Fruit fly (Drosophila melanogaster) whole organism, embryonic: ENCODE results near the gene CG7120.

Experiments used
- Atf6 ChIP-seq: fragments of 200-800 bp; sonication (Bioruptor generic); IDR thresholded peaks from 2 replicates; pipeline ENCODE4 v1.3.6; 2022; ENCODE audit warnings: missing biosample characterization, missing genetic modification characterization
- BEAF-32 ChIP-seq: fragments of 200-800 bp; sonication (Bioruptor generic); optimal IDR thresholded peaks from 3 replicates; lab custom pipeline; 2017; ENCODE audit warnings: missing biosample characterization, missing genetic modification characterization, mild to moderate bottlenecking, moderate library complexity, missing genetic modification reagents
- CG10267 ChIP-seq: fragments of 200-800 bp; sonication (Bioruptor generic); optimal IDR thresholded peaks from 2 replicates; lab custom pipeline; 2018; ENCODE audit warnings: missing biosample characterization, mild to moderate bottlenecking, missing genetic modification characterization, moderate library complexity
- CG10321 ChIP-seq: fragments of 200-800 bp; sonication (Bioruptor generic); IDR thresholded peaks from 2 replicates; pipeline ENCODE4 v1.3.6; 2022; ENCODE audit warnings: missing biosample characterization, missing genetic modification characterization
- CG11398 ChIP-seq: fragments of 200-800 bp; sonication (Bioruptor generic); optimal IDR thresholded peaks from 2 replicates; lab custom pipeline; 2016; ENCODE audit warnings: missing biosample characterization, missing genetic modification characterization
- CG12104 ChIP-seq: fragments of 200-800 bp; sonication (Bioruptor generic); optimal IDR thresholded peaks from 3 replicates; lab custom pipeline; 2016; ENCODE audit warnings: missing biosample characterization, missing genetic modification characterization
- CG13296 ChIP-seq: fragments of 200-800 bp; sonication (Bioruptor generic); optimal IDR thresholded peaks from 3 replicates; lab custom pipeline; 2018; ENCODE audit warnings: missing biosample characterization, mild to moderate bottlenecking, missing genetic modification characterization
- CG14710 ChIP-seq: fragments of 200-800 bp; sonication (Bioruptor generic); optimal IDR thresholded peaks from 3 replicates; lab custom pipeline; 2019; ENCODE audit warnings: missing biosample characterization, mild to moderate bottlenecking, missing genetic modification characterization, moderate library complexity
- CG15601 ChIP-seq: fragments of 200-800 bp; sonication (Bioruptor generic); optimal IDR thresholded peaks from 3 replicates; lab custom pipeline; 2019; ENCODE audit warnings: missing biosample characterization, mild to moderate bottlenecking, missing genetic modification characterization, moderate library complexity
- CG16863 ChIP-seq: fragments of 200-800 bp; sonication (Bioruptor generic); optimal IDR thresholded peaks from 3 replicates; lab custom pipeline; 2016; ENCODE audit warnings: missing biosample characterization, missing genetic modification characterization
- CG17186 ChIP-seq: fragments of 200-800 bp; sonication (Bioruptor generic); optimal IDR thresholded peaks from 3 replicates; lab custom pipeline; 2017; ENCODE audit warnings: missing biosample characterization, missing genetic modification reagents, missing genetic modification characterization
- CG17385 ChIP-seq: fragments of 200-800 bp; sonication (Bioruptor generic); optimal IDR thresholded peaks from 3 replicates; lab custom pipeline; 2018; ENCODE audit warnings: missing biosample characterization, mild to moderate bottlenecking, missing genetic modification characterization
- CG17568 ChIP-seq: fragments of 200-800 bp; sonication (Bioruptor generic); optimal IDR thresholded peaks from 2 replicates; lab custom pipeline; 2018; ENCODE audit warnings: missing biosample characterization, mild to moderate bottlenecking, missing genetic modification characterization, moderate library complexity
- CG17612 ChIP-seq: fragments of 200-800 bp; sonication (Bioruptor generic); IDR thresholded peaks from 2 replicates; pipeline ENCODE4 v1.3.6; 2022; ENCODE audit warnings: missing biosample characterization, missing genetic modification characterization
- CG17829 ChIP-seq: fragments of 200-800 bp; optimal IDR thresholded peaks from 2 replicates; lab custom pipeline; 2019; ENCODE audit warnings: missing biosample characterization, mild to moderate bottlenecking, missing genetic modification characterization, moderate library complexity
- CG18262 ChIP-seq: fragments of 200-800 bp; optimal IDR thresholded peaks from 3 replicates; lab custom pipeline; 2019; ENCODE audit warnings: missing biosample characterization, mild to moderate bottlenecking, missing genetic modification characterization, moderate library complexity
- CG1832 ChIP-seq: fragments of 200-800 bp; sonication (Bioruptor generic); optimal IDR thresholded peaks from 2 replicates; lab custom pipeline; 2017; ENCODE audit warnings: missing biosample characterization, mild to moderate bottlenecking, missing genetic modification characterization, inconsistent platforms
- CG2202 ChIP-seq: fragments of 200-800 bp; sonication (Bioruptor generic); optimal IDR thresholded peaks from 2 replicates; lab custom pipeline; 2018; ENCODE audit warnings: missing biosample characterization, mild to moderate bottlenecking, missing genetic modification characterization
- CG2712 ChIP-seq: fragments of 200-800 bp; optimal IDR thresholded peaks from 3 replicates; lab custom pipeline; 2019; ENCODE audit warnings: missing biosample characterization, mild to moderate bottlenecking, missing genetic modification characterization, moderate library complexity
- CG2889 ChIP-seq: fragments of 200-800 bp; sonication (Bioruptor generic); IDR thresholded peaks from 3 replicates; pipeline ENCODE4 v1.3.6; 2022; ENCODE audit warnings: missing biosample characterization, missing genetic modification characterization
- CG31441 ChIP-seq: fragments of 200-800 bp; sonication (Bioruptor generic); IDR thresholded peaks from 2 replicates; pipeline ENCODE4 v1.3.6; 2022; ENCODE audit warnings: missing biosample characterization, missing genetic modification characterization
- CG8765 ChIP-seq: fragments of 200-800 bp; sonication (Bioruptor generic); IDR thresholded peaks from 2 replicates; pipeline ENCODE4 v1.3.6; 2022; ENCODE audit warnings: missing biosample characterization, missing genetic modification characterization
- CkIIα-i1 ChIP-seq: fragments of 200-800 bp; sonication (Bioruptor generic); IDR thresholded peaks from 2 replicates; pipeline ENCODE4 v1.3.6; 2022; ENCODE audit warnings: missing biosample characterization, missing genetic modification characterization
- Ets65A ChIP-seq: fragments of 200-800 bp; sonication (Bioruptor generic); peaks from one replicate; lab custom pipeline; 2016; ENCODE audit warnings: missing biosample characterization, missing genetic modification characterization
- Fer1 ChIP-seq: fragments of 200-800 bp; sonication (Bioruptor generic); optimal IDR thresholded peaks from 2 replicates; lab custom pipeline; 2017; ENCODE audit warnings: missing biosample characterization, mild to moderate bottlenecking, missing genetic modification characterization
- HmgD ChIP-seq: fragments of 200-800 bp; sonication (Bioruptor generic); optimal IDR thresholded peaks from 3 replicates; lab custom pipeline; 2016; ENCODE audit warnings: missing biosample characterization, missing genetic modification characterization
- Hr51 ChIP-seq, 2 experiments: fragments of 200-800 bp; sonication (Bioruptor generic); optimal IDR thresholded peaks; 2 replicates in 1 of 2; 3 replicates in 1 of 2; lab custom pipeline; 2016 to 2018; ENCODE audit warnings: missing biosample characterization in 2 of 2, missing genetic modification characterization in 2 of 2, mild to moderate bottlenecking in 1 of 2, moderate library complexity in 1 of 2
- MESR4 ChIP-seq: fragments of 200-800 bp; sonication (Bioruptor generic); optimal IDR thresholded peaks from 2 replicates; lab custom pipeline; 2018; ENCODE audit warnings: missing biosample characterization, mild to moderate bottlenecking, missing genetic modification characterization, moderate library complexity
- Med ChIP-seq: fragments of 200-800 bp; sonication (Bioruptor generic); peaks from one replicate; lab custom pipeline; 2016; ENCODE audit warnings: missing biosample characterization, missing genetic modification characterization, mild to moderate bottlenecking, inconsistent platforms, moderate library complexity
- Myb ChIP-seq: fragments of 200-800 bp; sonication (Bioruptor generic); optimal IDR thresholded peaks from 2 replicates; lab custom pipeline; 2016; ENCODE audit warnings: missing biosample characterization, missing genetic modification characterization
- NC2β ChIP-seq: fragments of 200-800 bp; sonication (Bioruptor generic); optimal IDR thresholded peaks from 2 replicates; lab custom pipeline; 2016; ENCODE audit warnings: missing biosample characterization, missing genetic modification characterization
- NK7.1 ChIP-seq: fragments of 200-800 bp; sonication (Bioruptor generic); optimal IDR thresholded peaks from 3 replicates; lab custom pipeline; 2016; ENCODE audit warnings: missing biosample characterization, missing genetic modification characterization
- Side ChIP-seq: fragments of 200-800 bp; sonication (Bioruptor generic); optimal IDR thresholded peaks from 2 replicates; lab custom pipeline; 2016; ENCODE audit warnings: missing biosample characterization, missing genetic modification characterization
- bsh ChIP-seq, 2 experiments: fragments of 200-800 bp; sonication (Bioruptor generic); optimal IDR thresholded peaks; 2 replicates each; lab custom pipeline; 2017 to 2018; ENCODE audit warnings: mild to moderate bottlenecking in 2 of 2, missing biosample characterization in 2 of 2, missing genetic modification characterization in 2 of 2, moderate library complexity in 1 of 2
- btn ChIP-seq: fragments of 200-800 bp; sonication (Bioruptor generic); optimal IDR thresholded peaks from 2 replicates; lab custom pipeline; 2016; ENCODE audit warnings: missing biosample characterization, missing genetic modification characterization
- chm ChIP-seq: fragments of 200-800 bp; sonication (Bioruptor generic); IDR thresholded peaks from 2 replicates; pipeline ENCODE4 v1.3.6; 2022; ENCODE audit warnings: missing biosample characterization, missing genetic modification characterization
- crp ChIP-seq, 2 experiments: fragments of 200-800 bp; sonication (Bioruptor generic); optimal IDR thresholded peaks; 2 replicates in 1 of 2; 3 replicates in 1 of 2; lab custom pipeline; 2017; ENCODE audit warnings: missing biosample characterization in 2 of 2, missing genetic modification characterization in 2 of 2, mild to moderate bottlenecking in 1 of 2, moderate library complexity in 1 of 2
- jigr1 ChIP-seq: fragments of 200-800 bp; sonication (Bioruptor generic); IDR thresholded peaks from 3 replicates; pipeline ENCODE4 v1.3.6; 2022; ENCODE audit warnings: missing biosample characterization, missing genetic modification characterization
- kay ChIP-seq: fragments of 200-800 bp; sonication (Bioruptor generic); optimal IDR thresholded peaks from 2 replicates; lab custom pipeline; 2016; ENCODE audit warnings: missing biosample characterization, missing genetic modification characterization
- nmo ChIP-seq: fragments of 200-800 bp; sonication (Bioruptor generic); optimal IDR thresholded peaks from 2 replicates; lab custom pipeline; 2018; ENCODE audit warnings: missing biosample characterization, mild to moderate bottlenecking, missing genetic modification characterization, moderate library complexity
- nom ChIP-seq: fragments of 200-800 bp; sonication (Bioruptor generic); optimal IDR thresholded peaks from 2 replicates; lab custom pipeline; 2017; ENCODE audit warnings: missing biosample characterization, missing genetic modification characterization, mild to moderate bottlenecking, moderate library complexity, missing genetic modification reagents
- onecut ChIP-seq: fragments of 200-800 bp; sonication (Bioruptor generic); IDR thresholded peaks from 2 replicates; pipeline ENCODE4 v1.3.6; 2022; ENCODE audit warnings: missing biosample characterization, missing genetic modification characterization
- phol ChIP-seq: fragments of 200-800 bp; sonication (Bioruptor generic); optimal IDR thresholded peaks from 3 replicates; lab custom pipeline; 2018; ENCODE audit warnings: missing biosample characterization, mild to moderate bottlenecking, missing genetic modification characterization, moderate library complexity
- pzg ChIP-seq: fragments of 200-800 bp; sonication (Bioruptor generic); optimal IDR thresholded peaks from 3 replicates; lab custom pipeline; 2018; ENCODE audit warnings: missing biosample characterization, mild to moderate bottlenecking, missing genetic modification characterization, moderate library complexity
- sc ChIP-seq, 3 experiments: fragments of >200 bp in 2 of 3; fragments of 200-800 bp in 1 of 3; sonication (Bioruptor generic) in 1 of 3; optimal IDR thresholded peaks; 2 replicates in 2 of 3; 3 replicates in 1 of 3; lab custom pipeline; 2017; ENCODE audit warnings: mild to moderate bottlenecking in 1 of 3, missing biosample characterization in 1 of 3, missing genetic modification characterization in 1 of 3, missing genetic modification reagents in 1 of 3
- sisA ChIP-seq: fragments of 200-800 bp; sonication (Bioruptor generic); IDR thresholded peaks from 2 replicates; pipeline ENCODE4 v1.3.6; 2022; ENCODE audit warnings: missing biosample characterization, missing genetic modification characterization
- tin ChIP-seq: fragments of 200-800 bp; sonication (Bioruptor generic); optimal IDR thresholded peaks from 3 replicates; lab custom pipeline; 2016; ENCODE audit warnings: missing biosample characterization, missing genetic modification characterization
- trem ChIP-seq: fragments of 200-800 bp; optimal IDR thresholded peaks from 3 replicates; lab custom pipeline; 2019; ENCODE audit warnings: missing biosample characterization, mild to moderate bottlenecking, missing genetic modification characterization, moderate library complexity
- unc-4 ChIP-seq: fragments of 200-800 bp; sonication (Bioruptor generic); IDR thresholded peaks from 2 replicates; pipeline ENCODE4 v1.3.6; 2022; ENCODE audit warnings: missing biosample characterization, missing genetic modification characterization; ENCODE audit not compliant: partially characterized antibody

Gene CG7120

dm6 chr3L:8424831-8425336 lies 29.1 kb downstream of the CG7120 start, which contains the start of gene Cbl:
Gene Cbl, plus strand, starts transcription at chr3L:8424954.
- TF ChIP-seq CG17186 (GFP tag; lab: Kevin White, UChicago) (peak; percentile 61), CkIIα-i1 (GFP tag; lab: Robert Waterston, UW) (no peak), sc (optimal IDR thresholded peaks at IDR 0.05; lab: Kevin White, UChicago) (no peak), sc (GFP tag; optimal IDR thresholded peaks at IDR 0.05; lab: Kevin White, UChicago) (no peak), NK7.1 (no peak), bsh (GFP tag; optimal IDR thresholded peaks at IDR 0.05; lab: Kevin White, UChicago) (peak in 1 of 2 experiments; percentile 26), sisA (GFP tag; lab: Robert Waterston, UW) (no peak), CG10267 (tag; lab: Kevin White, UChicago) (peak; percentile 73), crp (GFP tag; optimal IDR thresholded peaks at IDR 0.05; lab: Kevin White, UChicago) (peak in 1 of 2 experiments; percentile 28), unc-4 (peak; percentile 55), jigr1 (GFP tag; lab: Robert Waterston, UW) (no peak), Atf6 (GFP tag; lab: Robert Waterston, UW) (0 out of 2 replicates have a peak, but pooled peaks have one; percentile 26), CG10321 (no peak), Side (GFP tag; lab: Kevin White, UChicago) (peak; percentile 6), pzg (GFP tag; lab: Kevin White, UChicago) (peak; percentile 95), nom (GFP tag; lab: Kevin White, UChicago) (peak; percentile 52), MESR4 (GFP tag; lab: Kevin White, UChicago) (peak; percentile 99), CG2889 (GFP tag; lab: Robert Waterston, UW) (no peak), CG2712 (tag; lab: Kevin White, UChicago) (peak; percentile 52), Med (GFP tag; lab: Kevin White, UChicago) (peak; percentile 84), CG14710 (tag; lab: Kevin White, UChicago) (peak; percentile 73), chm (GFP tag; lab: Robert Waterston, UW) (no peak; the same call in 1 of the 2 replicates), BEAF-32 (GFP tag; lab: Kevin White, UChicago) (peak; percentile 49), CG17612 (GFP tag; lab: Robert Waterston, UW) (no peak), phol (tag; lab: Kevin White, UChicago) (peak; percentile 99), btn (no peak), CG15601 (tag; lab: Kevin White, UChicago) (peak; percentile 53), CG1832 (no peak), CG17829 (tag; lab: Kevin White, UChicago) (peak; percentile 60), nmo (GFP tag; lab: Kevin White, UChicago) (no peak), tin (GFP tag; lab: Kevin White, UChicago) (no peak), trem (tag; lab: Kevin White, UChicago) (peak; percentile 69), CG17568 (GFP tag; lab: Kevin White, UChicago) (no peak), CG16863 (GFP tag; lab: Kevin White, UChicago) (no peak), Myb (GFP tag; lab: Kevin White, UChicago) (peak; percentile 99), onecut (GFP tag; lab: Robert Waterston, UW) (peak; percentile 23; the same call in 1 of the 2 replicates), HmgD (GFP tag; lab: Kevin White, UChicago) (peak; percentile 60), CG8765 (GFP tag; lab: Robert Waterston, UW) (no peak), CG13296 (peak; percentile 1), CG17385 (peak; percentile 99), CG11398 (GFP tag; lab: Kevin White, UChicago) (no peak), CG2202 (tag; lab: Kevin White, UChicago) (peak; percentile 25), Hr51 (GFP tag; optimal IDR thresholded peaks at IDR 0.05; lab: Kevin White, UChicago) (no peak), Ets65A (peak; percentile 55), CG31441 (no peak), NC2β (GFP tag; lab: Kevin White, UChicago) (peak; percentile 23), kay (GFP tag; lab: Kevin White, UChicago) (peak; percentile 65), CG18262 (tag; lab: Kevin White, UChicago) (peak; percentile 24), Fer1 (GFP tag; lab: Kevin White, UChicago) (peak; percentile 49), CG12104 (peak; percentile 29)
